Fruit fly (Drosophila melanogaster) whole organism, wandering third instar larva: ENCODE measurements around the gene Rilpl.

Source experiments
- Abd-B ChIP-seq: fragments of >200 bp; optimal IDR thresholded peaks from 2 replicates; lab custom pipeline; 2017; ENCODE audit warnings: missing biosample characterization, missing genetic modification characterization
- CG32264 ChIP-seq: fragments of 200-800 bp; sonication (Bioruptor generic); optimal IDR thresholded peaks from 2 replicates; lab custom pipeline; 2016; ENCODE audit warnings: missing biosample characterization, missing genetic modification characterization
- CG9705 ChIP-seq: fragments of 200-800 bp; sonication (Bioruptor generic); optimal IDR thresholded peaks from 2 replicates; lab custom pipeline; 2018; ENCODE audit warnings: missing biosample characterization, mild to moderate bottlenecking, missing genetic modification characterization
- CrebA ChIP-seq: fragments of 200-800 bp; sonication (Bioruptor generic); optimal IDR thresholded peaks from 2 replicates; lab custom pipeline; 2016; ENCODE audit warnings: missing biosample characterization, mild to moderate bottlenecking, missing genetic modification characterization, borderline replicate concordance
- Dfd ChIP-seq: fragments of >200 bp; optimal IDR thresholded peaks from 2 replicates; lab custom pipeline; 2017; ENCODE audit warnings: missing biosample characterization, missing genetic modification characterization
- Dif ChIP-seq: fragments of 200-275, 200-300 bp; sonication (Bioruptor generic); optimal IDR thresholded peaks from 2 replicates; lab custom pipeline; 2018; ENCODE audit warnings: missing biosample characterization, missing genetic modification characterization; ENCODE audit not compliant: partially characterized antibody
- GATAd ChIP-seq: sonication (Bioruptor generic); optimal IDR thresholded peaks from 2 replicates; lab custom pipeline; 2016; ENCODE audit warnings: missing biosample characterization, missing genetic modification characterization
- Hr78 ChIP-seq: fragments of >200 bp; optimal IDR thresholded peaks from 2 replicates; lab custom pipeline; 2017; ENCODE audit warnings: missing biosample characterization, missing genetic modification characterization
- Hr83 ChIP-seq: fragments of 200-300 bp; sonication (Bioruptor generic); optimal IDR thresholded peaks from 2 replicates; lab custom pipeline; 2016; ENCODE audit warnings: missing biosample characterization, mild to moderate bottlenecking, missing genetic modification characterization, moderate library complexity; ENCODE audit not compliant: poor library complexity, severe bottlenecking
- Jra ChIP-seq: sonication (Bioruptor generic); optimal IDR thresholded peaks from 2 replicates; lab custom pipeline; 2016; ENCODE audit warnings: missing biosample characterization, missing genetic modification characterization
- Mio ChIP-seq: sonication (Bioruptor generic); optimal IDR thresholded peaks from 2 replicates; lab custom pipeline; 2016; ENCODE audit warnings: missing biosample characterization, missing genetic modification characterization
- Myc ChIP-seq: fragments of >200 bp; optimal IDR thresholded peaks from 2 replicates; lab custom pipeline; 2017
- N ChIP-seq: fragments of >200 bp; optimal IDR thresholded peaks from 2 replicates; lab custom pipeline; 2018; ENCODE audit warnings: missing biosample characterization, missing external identifiers, missing genetic modification characterization
- OdsH ChIP-seq: fragments of 200-800 bp; sonication (Bioruptor generic); optimal IDR thresholded peaks from 2 replicates; lab custom pipeline; 2016; ENCODE audit warnings: missing biosample characterization, mild to moderate bottlenecking, missing genetic modification characterization
- Rel ChIP-seq, 2 experiments: fragments of 200-800 bp; sonication (Bioruptor generic) in 1 of 2; optimal IDR thresholded peaks; 2 replicates in 1 of 2; 3 replicates in 1 of 2; lab custom pipeline; 2016 to 2019; ENCODE audit warnings: mild to moderate bottlenecking in 2 of 2, missing biosample characterization in 2 of 2, missing genetic modification characterization in 2 of 2, moderate library complexity in 1 of 2
- Vsx2 ChIP-seq: fragments of 200-300, 225-300 bp; sonication (Bioruptor generic); optimal IDR thresholded peaks from 2 replicates; lab custom pipeline; 2018; ENCODE audit warnings: missing biosample characterization, missing genetic modification characterization; ENCODE audit not compliant: partially characterized antibody
- br ChIP-seq: fragments of 200-800 bp; sonication (Bioruptor generic); optimal IDR thresholded peaks from 2 replicates; lab custom pipeline; 2016; ENCODE audit warnings: missing biosample characterization, missing genetic modification characterization
- dmrt93B ChIP-seq: fragments of 200-800 bp; sonication (Bioruptor generic); optimal IDR thresholded peaks from 2 replicates; lab custom pipeline; 2018; ENCODE audit warnings: missing biosample characterization, mild to moderate bottlenecking, missing genetic modification characterization
- ey ChIP-seq: fragments of 200-800 bp; sonication (Bioruptor generic); optimal IDR thresholded peaks from 2 replicates; lab custom pipeline; 2016; ENCODE audit warnings: missing biosample characterization, missing genetic modification characterization
- foxo ChIP-seq, 2 experiments: fragments of 200-800 bp; sonication (Bioruptor generic); optimal IDR thresholded peaks; 2 replicates in 1 of 2; 3 replicates in 1 of 2; lab custom pipeline; 2016 to 2017; ENCODE audit warnings: missing biosample characterization in 2 of 2, missing genetic modification characterization in 2 of 2
- fru ChIP-seq: fragments of 200-800 bp; sonication (Bioruptor generic); optimal IDR thresholded peaks from 3 replicates; lab custom pipeline; 2016; ENCODE audit warnings: missing biosample characterization, mild to moderate bottlenecking, missing genetic modification characterization
- h ChIP-seq: fragments of 200-800 bp; sonication (Bioruptor generic); optimal IDR thresholded peaks from 3 replicates; lab custom pipeline; 2016; ENCODE audit warnings: missing biosample characterization, mild to moderate bottlenecking, missing genetic modification characterization
- jim ChIP-seq: fragments of 175-275, 200-325 bp; sonication (Bioruptor generic); optimal IDR thresholded peaks from 2 replicates; lab custom pipeline; 2016; ENCODE audit warnings: missing biosample characterization, mild to moderate bottlenecking, missing genetic modification characterization
- pan ChIP-seq: fragments of >200 bp; optimal IDR thresholded peaks from 2 replicates; lab custom pipeline; 2017
- psq ChIP-seq: fragments of 200-800 bp; sonication (Bioruptor generic); optimal IDR thresholded peaks from 3 replicates; lab custom pipeline; 2017; ENCODE audit warnings: missing biosample characterization, mild to moderate bottlenecking, missing genetic modification characterization, moderate library complexity
- sage ChIP-seq: fragments of 200-800 bp; sonication (Bioruptor generic); optimal IDR thresholded peaks from 2 replicates; lab custom pipeline; 2016; ENCODE audit warnings: missing biosample characterization, mild to moderate bottlenecking, missing genetic modification characterization
- usp ChIP-seq: fragments of >200 bp; optimal IDR thresholded peaks from 2 replicates; lab custom pipeline; 2017; ENCODE audit warnings: missing biosample characterization, missing genetic modification characterization
- woc ChIP-seq: sonication (Bioruptor generic); optimal IDR thresholded peaks from 2 replicates; lab custom pipeline; 2016; ENCODE audit warnings: missing biosample characterization, mild to moderate bottlenecking, missing genetic modification characterization

Gene Rilpl

dm6 chrX:1399056-1400003, 6.5 kb downstream of the Rilpl start (continued):
- TF ChIP-seq Hr83 (GFP tag; lab: Kevin White, UChicago) (peak; percentile 39), psq (peak; percentile 19)
- TF ChIP-seq, all 38 proteins: peak for 12

- no peak for TF ChIP-seq Hr83 (GFP tag; lab: Kevin White, UChicago)
Measured at dm6 chrX:1405012-1405411, 12.2 kb downstream of the Rilpl start.

dm6 chrX:1405779-1406178, 12.9 kb downstream of the Rilpl start:
- TF ChIP-seq Dif (GFP tag; lab: Kevin White, UChicago), result no peak
- no peak for TF ChIP-seq pan
- no peak for TF ChIP-seq sage (GFP tag; lab: Kevin White, UChicago)
- no peak for TF ChIP-seq Jra (GFP tag; lab: Kevin White, UChicago)
- TF ChIP-seq Hr83 (GFP tag; lab: Kevin White, UChicago), result no peak
- no peak for TF ChIP-seq jim (GFP tag; lab: Kevin White, UChicago)
- no peak for TF ChIP-seq fru (GFP tag; lab: Kevin White, UChicago)
- no peak for TF ChIP-seq Mio (GFP tag; lab: Kevin White, UChicago)
- TF ChIP-seq Rel (GFP tag; optimal IDR thresholded peaks at IDR 0.05; lab: Kevin White, UChicago), result no peak
- TF ChIP-seq Rel (tag; optimal IDR thresholded peaks at IDR 0.05; lab: Kevin White, UChicago), result no peak
- no peak for TF ChIP-seq Dfd
- no peak for TF ChIP-seq CrebA (GFP tag; lab: Kevin White, UChicago)
- TF ChIP-seq Abd-B (GFP tag; lab: Kevin White, UChicago), result no peak
- TF ChIP-seq CG32264, result no peak
- TF ChIP-seq foxo (GFP tag; optimal IDR thresholded peaks at IDR 0.05; lab: Kevin White, UChicago), result no peak
- no peak for TF ChIP-seq OdsH (GFP tag; lab: Kevin White, UChicago)
- no peak for TF ChIP-seq woc (GFP tag; lab: Kevin White, UChicago)
- TF ChIP-seq, all 38 proteins: peak for 0

dm6 chrX:1407683-1408082, 14.8 kb downstream of the Rilpl start:
- TF ChIP-seq Hr78 (GFP tag; lab: Kevin White, UChicago), result no peak
- TF ChIP-seq foxo (GFP tag; optimal IDR thresholded peaks at IDR 0.05; lab: Kevin White, UChicago), result peak in 1 of 2 experiments; percentile 14

DNA sequence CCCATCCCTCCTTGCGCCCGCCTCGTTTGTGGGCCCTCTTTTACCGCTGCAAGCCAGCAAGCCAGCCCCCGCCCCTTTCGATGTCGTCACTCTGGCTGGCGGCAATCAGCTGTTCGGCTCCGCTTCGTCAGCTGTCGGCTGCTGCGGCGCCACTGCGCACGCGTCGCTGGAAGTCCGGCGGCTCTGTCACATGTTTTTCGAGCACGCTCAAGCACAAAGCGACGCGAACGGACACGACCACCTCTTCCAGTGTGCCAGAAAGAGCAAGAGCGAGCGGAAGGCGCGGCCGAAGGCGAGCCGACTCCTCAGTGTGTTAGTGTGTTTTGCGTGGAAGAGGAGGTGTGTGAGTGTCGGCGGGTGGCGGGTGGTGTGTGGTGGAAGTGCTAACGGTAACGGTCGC, 16.1 kb downstream of the Rilpl start, which contains the start of gene futsch:
futsch (plus strand) TSS at position 106 of the 400 bp plus-strand sequence.
- TF ChIP-seq Jra (GFP tag; lab: Kevin White, UChicago) (no peak), sage (GFP tag; lab: Kevin White, UChicago) (no peak), usp (GFP tag; lab: Kevin White, UChicago) (no peak), Rel (GFP tag; optimal IDR thresholded peaks at IDR 0.05; lab: Kevin White, UChicago) (no peak), Rel (tag; optimal IDR thresholded peaks at IDR 0.05; lab: Kevin White, UChicago) (no peak), GATAd (GFP tag; lab: Kevin White, UChicago) (no peak), CG32264 (no peak), CrebA (GFP tag; lab: Kevin White, UChicago) (no peak), jim (GFP tag; lab: Kevin White, UChicago) (no peak), woc (GFP tag; lab: Kevin White, UChicago) (no peak), br (no peak), Dfd (no peak), OdsH (GFP tag; lab: Kevin White, UChicago) (no peak), ey (GFP tag; lab: Kevin White, UChicago) (no peak), Vsx2 (GFP tag; lab: Kevin White, UChicago) (no peak), Mio (GFP tag; lab: Kevin White, UChicago) (no peak), pan (no peak), dmrt93B (GFP tag; lab: Kevin White, UChicago) (no peak), Dif (GFP tag; lab: Kevin White, UChicago) (no peak), foxo (GFP tag; optimal IDR thresholded peaks at IDR 0.05; lab: Kevin White, UChicago) (no peak), Abd-B (GFP tag; lab: Kevin White, UChicago) (no peak)
- TF ChIP-seq, all 38 proteins: peak for 0

DNA sequence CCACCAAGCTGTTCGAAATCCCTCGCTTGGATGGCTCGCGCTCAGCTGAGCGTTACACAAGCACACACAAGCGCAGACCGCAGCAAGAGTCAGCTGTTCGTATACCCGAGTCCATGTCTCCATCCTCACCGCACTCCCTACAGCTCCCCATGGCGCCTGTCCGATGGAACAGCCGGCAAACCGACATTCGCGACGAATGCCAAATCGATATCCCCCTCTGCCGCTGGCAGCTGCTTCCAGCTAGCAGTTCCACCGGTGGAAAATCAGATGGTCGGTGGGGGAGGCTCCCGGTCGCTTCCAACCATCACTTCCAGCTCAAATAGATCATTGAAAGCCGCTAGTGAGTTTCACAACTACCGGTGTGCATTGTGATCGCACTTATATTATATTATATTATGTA, 17.5 kb downstream of the Rilpl start:
- TF ChIP-seq OdsH (GFP tag; lab: Kevin White, UChicago), result no peak
- TF ChIP-seq Myc (lab: Kevin White, UChicago), result no peak
- TF ChIP-seq foxo (GFP tag; optimal IDR thresholded peaks at IDR 0.05; lab: Kevin White, UChicago), result no peak
- no peak for TF ChIP-seq h (GFP tag; lab: Kevin White, UChicago)
- no peak for TF ChIP-seq CG9705 (GFP tag; lab: Kevin White, UChicago)
- no peak for TF ChIP-seq N
